Worm (Caenorhabditis elegans): Measurements from ENCODE around the gene F44G4.1.

- TF ChIP-seq zag-1 (tag; optimal IDR thresholded peaks at IDR 0.05) = no peak
- TF ChIP-seq nhr-77 (tag; optimal IDR thresholded peaks at IDR 0.05) = no peak
- no peak for TF ChIP-seq elt-3 (tag; optimal IDR thresholded peaks at IDR 0.05)
These were observed 16.3 kb downstream of the F44G4.1 start for ce11 chrII:9010708-9011107.

Data from whole organism, L3 larva.